Fruit fly (Drosophila melanogaster): Measurements from ENCODE around the gene CG14777.

CG14777 gene

DNA sequence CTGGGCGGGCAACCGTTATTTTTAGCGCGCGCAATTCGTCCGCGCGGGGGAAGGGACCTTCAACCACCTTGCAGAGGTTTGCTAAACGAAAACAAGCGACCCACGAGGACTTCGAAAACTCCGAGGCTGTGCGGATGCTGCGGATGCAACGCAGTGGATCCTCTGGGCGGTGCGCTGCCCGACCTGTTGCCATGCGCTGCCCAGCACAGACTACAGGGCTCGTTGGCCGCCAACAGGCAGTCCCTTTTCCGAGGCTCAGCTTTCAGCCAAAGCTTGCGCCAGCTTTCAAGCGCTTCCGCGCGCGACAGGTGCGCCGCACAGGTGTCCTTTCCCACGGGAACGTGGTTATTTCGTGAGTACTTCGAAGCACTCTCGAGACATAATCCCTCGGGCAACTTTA is 10.5 kb downstream of the CG14777 start:
- TF ChIP-seq EcR (GFP tag; optimal IDR thresholded peaks at IDR 0.05) (no peak), Dll (optimal IDR thresholded peaks at IDR 0.05) (no peak), CG8478 (optimal IDR thresholded peaks at IDR 0.05) (no peak), usp (GFP tag; optimal IDR thresholded peaks at IDR 0.05) (no peak), pan (optimal IDR thresholded peaks at IDR 0.05) (no peak), psq (optimal IDR thresholded peaks at IDR 0.05) (no peak)

DNA sequence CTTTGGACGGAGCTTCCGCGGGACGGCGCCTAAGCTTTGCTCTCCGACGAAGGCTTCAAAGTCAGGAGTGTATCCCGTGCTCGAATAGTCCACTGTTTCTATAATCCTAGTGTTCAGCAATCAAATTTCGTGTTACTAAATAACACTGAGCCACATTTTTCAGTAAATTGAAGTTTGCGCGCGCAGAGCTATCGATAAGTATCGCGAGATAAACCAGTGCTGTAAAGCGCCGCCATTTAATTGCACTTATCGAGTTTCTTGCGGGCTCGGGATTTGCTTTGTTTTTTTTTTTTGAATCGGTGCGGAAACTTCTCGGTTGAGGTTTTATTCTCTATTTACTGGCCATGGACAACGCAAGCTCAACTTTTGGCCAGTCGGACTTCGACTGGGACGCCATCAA is 10.9 kb downstream of the CG14777 start, which contains the start of the genes Rab27 and mei-38:
TSS of gene Rab27 (minus strand) at position 127 of the 400 bp plus-strand sequence.
TSS of gene mei-38 (plus strand) at position 216 of the 400 bp plus-strand sequence.
- no peak for TF ChIP-seq CG8478 (optimal IDR thresholded peaks at IDR 0.05)
- TF ChIP-seq psq (optimal IDR thresholded peaks at IDR 0.05): no peak
- no peak for TF ChIP-seq Dll (optimal IDR thresholded peaks at IDR 0.05)
- TF ChIP-seq EcR (GFP tag; optimal IDR thresholded peaks at IDR 0.05): no peak
- TF ChIP-seq usp (GFP tag; optimal IDR thresholded peaks at IDR 0.05): no peak
- TF ChIP-seq pan (optimal IDR thresholded peaks at IDR 0.05): no peak

DNA sequence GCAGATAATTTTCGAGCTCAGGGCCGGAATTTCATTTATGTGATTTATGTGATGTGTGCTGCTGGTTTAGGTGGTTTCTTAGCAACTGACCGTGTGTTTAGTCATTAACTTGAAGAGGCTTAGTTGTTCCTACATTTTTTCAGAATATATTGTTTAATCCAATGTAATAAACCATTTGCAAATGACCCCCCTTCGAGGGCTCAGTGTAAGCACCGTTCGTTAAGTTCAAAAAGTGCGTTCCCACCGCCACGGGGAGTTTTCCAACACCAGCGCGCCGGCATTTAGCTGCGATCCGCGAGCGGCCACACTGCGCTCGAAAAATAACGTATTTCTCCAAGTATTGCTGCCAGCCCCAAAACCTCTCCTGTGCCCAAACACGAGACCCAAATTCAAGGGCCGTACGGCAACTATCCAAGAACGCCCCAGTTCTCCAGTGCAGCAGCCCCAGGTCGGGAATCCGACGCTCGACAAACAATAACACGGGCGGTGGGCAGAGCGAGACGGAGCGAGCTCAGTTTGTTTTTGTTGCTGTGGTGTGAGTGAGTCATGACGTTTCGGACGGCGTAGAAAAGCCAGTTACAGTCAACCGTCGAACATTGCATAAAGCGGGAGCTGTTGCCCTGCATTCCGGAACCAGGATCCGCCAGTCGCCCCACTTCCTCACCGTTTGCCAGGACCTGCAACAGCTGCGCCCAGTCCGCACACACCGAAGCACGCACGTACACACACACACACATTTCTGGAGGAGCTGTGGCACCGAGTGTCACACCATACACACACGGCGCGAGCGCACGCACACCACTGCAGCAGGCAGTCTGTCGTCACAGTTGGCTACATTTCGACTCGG is 12.6 kb downstream of the CG14777 start, which contains the start of gene rush:
TSS of gene rush (plus strand) at position 277 of the 847 bp plus-strand sequence.
- TF ChIP-seq usp (GFP tag; optimal IDR thresholded peaks at IDR 0.05) (no peak), CG8478 (optimal IDR thresholded peaks at IDR 0.05) (no peak), psq (optimal IDR thresholded peaks at IDR 0.05) (no peak), EcR (GFP tag; optimal IDR thresholded peaks at IDR 0.05) (no peak)

DNA sequence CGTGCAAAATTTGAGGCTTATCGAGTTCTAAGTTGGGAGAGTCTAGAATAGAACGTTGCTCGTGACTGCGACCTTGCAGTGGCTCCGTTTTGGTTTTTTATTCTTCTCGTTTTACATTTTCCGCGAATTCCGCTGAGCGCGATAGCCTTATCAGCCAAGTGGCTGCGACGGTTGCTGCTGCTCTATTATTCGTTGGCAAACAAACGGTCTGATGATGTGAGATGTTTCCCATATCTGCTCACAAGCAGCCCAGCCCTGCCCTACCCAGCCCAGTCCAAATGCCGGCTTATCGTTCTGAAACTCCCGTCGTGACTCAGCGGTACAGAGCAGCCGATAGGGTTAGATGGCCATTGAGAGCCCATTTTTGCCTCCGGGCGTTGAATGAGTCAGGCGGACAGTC is 14.5 kb downstream of the CG14777 start:
- TF ChIP-seq usp (GFP tag; optimal IDR thresholded peaks at IDR 0.05) (no peak), psq (optimal IDR thresholded peaks at IDR 0.05) (no peak), Dll (optimal IDR thresholded peaks at IDR 0.05) (no peak), EcR (GFP tag; optimal IDR thresholded peaks at IDR 0.05) (no peak), pan (optimal IDR thresholded peaks at IDR 0.05) (no peak), CG8478 (optimal IDR thresholded peaks at IDR 0.05) (no peak)

DNA sequence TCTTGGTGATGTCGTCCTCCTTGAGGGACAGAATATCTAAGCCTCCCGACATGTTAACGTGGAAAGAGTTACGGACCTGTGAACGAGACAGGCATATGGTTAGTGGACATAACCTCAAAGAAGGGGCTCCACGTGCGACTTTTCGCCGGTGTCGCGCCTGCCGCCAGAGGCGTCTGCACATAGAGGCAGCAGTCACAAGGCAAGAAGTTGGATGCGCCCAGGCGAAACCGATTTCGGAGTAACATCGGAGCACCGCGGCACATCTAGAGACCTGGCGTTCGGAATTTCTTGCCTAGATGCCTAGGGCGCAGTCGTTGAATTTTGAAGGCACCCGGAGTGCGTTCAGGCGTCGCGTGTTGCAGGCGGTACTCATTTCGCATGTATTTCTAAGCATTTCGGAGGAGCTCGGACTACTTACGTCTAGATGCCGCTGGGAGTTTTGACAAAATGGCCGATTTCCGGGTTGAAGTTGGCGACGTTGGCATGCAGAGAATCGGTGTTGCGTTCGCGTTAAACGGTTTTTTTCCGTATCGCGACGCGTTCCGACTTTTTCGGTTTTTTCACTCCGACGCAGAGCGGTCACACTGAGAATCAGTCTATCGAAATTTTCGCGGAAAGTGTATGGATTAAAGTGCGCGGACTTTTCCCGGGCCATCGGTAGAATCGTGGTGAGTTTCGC is 17.0 kb downstream of the CG14777 start, which contains the start of the genes sta and inc:
TSS of gene sta (minus strand) at position 574 of the 679 bp plus-strand sequence.
TSS of gene inc (plus strand) at position 640 of the 679 bp plus-strand sequence.
- no peak for TF ChIP-seq EcR (GFP tag; optimal IDR thresholded peaks at IDR 0.05)

DNA sequence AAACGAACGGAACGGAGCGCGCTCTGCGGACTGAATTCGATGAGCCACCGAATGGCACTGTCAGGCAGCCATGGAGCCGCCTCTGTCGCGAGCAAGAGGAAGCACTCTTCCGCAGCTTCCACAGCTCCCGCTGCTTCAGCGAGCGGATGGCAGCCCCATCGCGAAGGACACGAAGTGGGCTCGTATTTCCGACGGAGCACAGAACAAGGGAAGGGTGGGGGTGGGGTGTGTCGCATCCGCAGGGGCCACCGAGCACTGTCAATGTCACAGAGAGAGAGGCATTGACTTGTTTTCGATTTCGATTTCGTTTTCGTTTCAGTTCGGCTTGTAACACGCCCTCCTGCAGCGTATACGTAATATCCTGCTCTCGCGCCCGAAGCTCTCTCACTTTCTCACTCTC is 41.8 kb downstream of the CG14777 start, which contains the start of gene Nmdar2:
TSS of gene Nmdar2 (minus strand) at position 59 of the 400 bp plus-strand sequence.
- TF ChIP-seq EcR (GFP tag; optimal IDR thresholded peaks at IDR 0.05) (no peak), Dll (optimal IDR thresholded peaks at IDR 0.05) (no peak), pan (optimal IDR thresholded peaks at IDR 0.05) (no peak), CG8478 (optimal IDR thresholded peaks at IDR 0.05) (no peak), psq (optimal IDR thresholded peaks at IDR 0.05) (no peak), usp (GFP tag; optimal IDR thresholded peaks at IDR 0.05) (no peak)

DNA sequence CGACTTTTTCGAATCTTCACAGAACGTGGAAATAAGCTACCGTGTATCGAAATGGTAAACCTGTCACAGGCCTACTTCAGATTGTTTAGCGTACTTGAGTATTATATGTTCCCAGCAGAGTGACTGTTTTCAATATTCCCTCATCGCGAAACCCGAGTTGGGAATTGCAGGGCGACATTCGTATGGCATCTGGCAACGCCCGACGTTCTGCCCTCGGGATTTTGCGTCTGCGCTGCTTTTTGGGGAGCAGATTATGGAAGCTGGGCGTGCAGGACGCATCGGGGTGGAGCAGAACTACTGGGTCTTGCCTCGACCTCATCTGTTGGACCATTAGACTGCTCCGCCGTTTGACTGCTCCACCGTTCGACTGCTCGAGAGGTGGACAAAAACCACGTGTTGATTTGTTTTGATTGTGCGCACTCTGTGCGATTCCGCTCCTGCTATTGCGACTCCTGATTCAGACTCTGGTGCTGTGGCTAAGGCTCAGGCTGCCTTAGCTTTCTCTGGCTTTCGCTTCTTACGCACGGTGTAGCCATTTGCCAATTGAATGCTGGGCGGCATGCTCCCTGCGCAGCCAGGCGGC is 42.4 kb downstream of the CG14777 start:
- TF ChIP-seq pan (optimal IDR thresholded peaks at IDR 0.05) (no peak), psq (optimal IDR thresholded peaks at IDR 0.05) (no peak), usp (GFP tag; optimal IDR thresholded peaks at IDR 0.05) (no peak), CG8478 (optimal IDR thresholded peaks at IDR 0.05) (no peak), Dll (optimal IDR thresholded peaks at IDR 0.05) (no peak), EcR (GFP tag; optimal IDR thresholded peaks at IDR 0.05) (no peak)

DNA sequence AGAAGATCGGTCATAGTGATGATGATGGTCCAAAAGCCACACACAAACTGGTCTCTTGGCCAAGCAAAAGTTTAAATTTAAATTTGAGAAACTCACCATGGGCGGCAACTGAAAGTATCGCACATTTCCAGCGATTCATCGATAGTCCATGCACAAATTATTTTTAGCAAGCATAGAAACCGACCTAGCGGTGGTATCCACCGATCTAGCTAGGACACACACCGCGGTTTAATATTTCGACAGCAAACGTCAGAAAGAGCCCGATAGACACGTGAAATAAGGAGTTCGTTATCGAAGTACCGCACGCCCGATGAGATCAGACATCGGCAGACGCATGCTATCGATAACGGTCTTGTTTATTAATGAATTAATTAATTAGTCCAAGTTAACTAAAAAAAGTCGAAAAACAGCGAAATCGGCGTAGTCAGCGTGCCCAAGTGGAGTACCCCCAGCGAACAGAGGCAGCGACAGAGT is 46.9 kb downstream of the CG14777 start, which contains the start of gene CG14795:
TSS of gene CG14795 (minus strand) at position 51 of the 474 bp plus-strand sequence.
- TF ChIP-seq psq (optimal IDR thresholded peaks at IDR 0.05): no peak
- no peak for TF ChIP-seq pan (optimal IDR thresholded peaks at IDR 0.05)
- TF ChIP-seq CG8478 (optimal IDR thresholded peaks at IDR 0.05): no peak
- TF ChIP-seq EcR (GFP tag; optimal IDR thresholded peaks at IDR 0.05): no peak
- TF ChIP-seq Dll (optimal IDR thresholded peaks at IDR 0.05): no peak
- no peak for TF ChIP-seq usp (GFP tag; optimal IDR thresholded peaks at IDR 0.05)

DNA sequence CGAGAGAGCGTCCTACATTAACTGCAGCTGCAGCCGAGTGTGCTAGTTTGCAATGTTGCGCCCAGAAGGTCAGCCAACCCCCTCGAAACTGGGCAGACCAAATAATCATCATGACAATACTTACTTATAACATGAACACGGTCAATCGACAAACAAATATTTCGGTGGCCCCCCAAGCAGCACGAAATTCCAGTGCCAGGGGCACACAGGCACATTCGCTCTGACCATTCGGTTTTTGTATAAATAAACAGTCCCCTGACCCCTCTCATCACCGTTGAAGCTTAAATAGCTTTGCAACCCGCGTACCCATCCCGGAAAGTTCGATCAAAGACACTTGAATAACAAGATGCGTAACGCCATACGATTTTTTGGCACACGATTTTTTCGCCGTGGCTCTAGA is 47.9 kb downstream of the CG14777 start:
- TF ChIP-seq Dll (optimal IDR thresholded peaks at IDR 0.05): no peak
- TF ChIP-seq psq (optimal IDR thresholded peaks at IDR 0.05): no peak
- TF ChIP-seq pan (optimal IDR thresholded peaks at IDR 0.05): no peak
- no peak for TF ChIP-seq CG8478 (optimal IDR thresholded peaks at IDR 0.05)
- TF ChIP-seq usp (GFP tag; optimal IDR thresholded peaks at IDR 0.05): no peak
- no peak for TF ChIP-seq EcR (GFP tag; optimal IDR thresholded peaks at IDR 0.05)

DNA sequence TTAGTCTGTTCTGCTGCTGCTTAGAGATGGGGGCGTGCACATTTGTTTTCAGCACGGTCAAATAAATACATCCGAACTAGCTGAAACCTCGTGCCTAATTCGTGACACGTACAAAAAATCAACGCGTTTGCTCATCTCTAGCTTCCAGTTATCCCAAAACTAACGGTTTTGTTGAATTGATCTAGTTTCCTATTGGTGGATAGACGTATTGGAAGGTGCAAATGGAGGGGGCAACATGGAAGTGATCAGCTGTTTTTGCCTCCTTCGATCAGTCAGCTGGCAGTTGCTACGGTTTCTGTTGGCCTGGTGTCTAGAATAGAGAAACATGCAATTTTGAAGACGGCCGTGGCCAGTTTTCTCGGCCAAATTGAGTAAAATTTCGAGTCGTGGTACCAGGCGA is 51.7 kb downstream of the CG14777 start:
- no peak for TF ChIP-seq EcR (GFP tag; optimal IDR thresholded peaks at IDR 0.05)

Data from whole organism.